Fruit fly (Drosophila melanogaster) whole organism, prepupa: ENCODE results near the gene CG5180.
A peak's percentile ranks its signal among the peaks of the same experiment; 100 is the strongest.

Experiments
- Blimp-1 ChIP-seq: fragments of 200-800 bp; sonication (Bioruptor generic); optimal IDR thresholded peaks from 3 replicates; lab custom pipeline; 2017; ENCODE audit warnings: missing biosample characterization, missing genetic modification characterization, mild to moderate bottlenecking, moderate library complexity, missing genetic modification reagents
- CG10669 ChIP-seq: fragments of 200-800 bp; sonication (Bioruptor generic); optimal IDR thresholded peaks from 3 replicates; lab custom pipeline; 2018; ENCODE audit warnings: missing biosample characterization, mild to moderate bottlenecking, missing genetic modification characterization, moderate library complexity
- CG11762 ChIP-seq: fragments of 200-800 bp; sonication (Bioruptor generic); optimal IDR thresholded peaks from 3 replicates; lab custom pipeline; 2016; ENCODE audit warnings: missing biosample characterization, missing genetic modification characterization; ENCODE audit not compliant: insufficient read depth
- CG1621 ChIP-seq: fragments of 200-800 bp; sonication (Bioruptor generic); optimal IDR thresholded peaks from 3 replicates; lab custom pipeline; 2018; ENCODE audit warnings: missing biosample characterization, mild to moderate bottlenecking, missing genetic modification characterization
- CG16779 ChIP-seq: fragments of 200-800 bp; sonication (Bioruptor generic); optimal IDR thresholded peaks from 3 replicates; lab custom pipeline; 2017; ENCODE audit warnings: missing biosample characterization, mild to moderate bottlenecking, missing genetic modification characterization
- CG3032 ChIP-seq: fragments of 200-800 bp; optimal IDR thresholded peaks from 2 replicates; lab custom pipeline; 2019; ENCODE audit warnings: missing biosample characterization, mild to moderate bottlenecking, missing genetic modification characterization, moderate library complexity
- CG31627 ChIP-seq: fragments of 200-800 bp; sonication (Bioruptor generic); optimal IDR thresholded peaks from 3 replicates; lab custom pipeline; 2016; ENCODE audit warnings: missing biosample characterization, missing genetic modification characterization
- CG32006 ChIP-seq: fragments of 200-800 bp; sonication (Bioruptor generic); optimal IDR thresholded peaks from 3 replicates; lab custom pipeline; 2017; ENCODE audit warnings: missing biosample characterization, mild to moderate bottlenecking, missing genetic modification characterization
- CG3919 ChIP-seq: fragments of 200-800 bp; sonication (Bioruptor generic); optimal IDR thresholded peaks from 3 replicates; lab custom pipeline; 2016; ENCODE audit warnings: missing biosample characterization, missing genetic modification characterization
- CG4318 ChIP-seq: fragments of 200-800 bp; sonication (Bioruptor generic); optimal IDR thresholded peaks from 3 replicates; lab custom pipeline; 2017; ENCODE audit warnings: missing biosample characterization, mild to moderate bottlenecking, missing genetic modification characterization
- CG6163 ChIP-seq: fragments of 200-800 bp; sonication (Bioruptor generic); IDR thresholded peaks from 3 replicates; pipeline ENCODE4 v1.3.6; 2022; ENCODE audit warnings: missing biosample characterization, missing genetic modification characterization
- CG6276 ChIP-seq: fragments of 200-800 bp; sonication (Bioruptor generic); optimal IDR thresholded peaks from 2 replicates; lab custom pipeline; 2017; ENCODE audit warnings: missing biosample characterization, mild to moderate bottlenecking, missing genetic modification characterization
- CG6808 ChIP-seq: fragments of 200-800 bp; sonication (Bioruptor generic); optimal IDR thresholded peaks from 3 replicates; lab custom pipeline; 2017; ENCODE audit warnings: missing biosample characterization, missing genetic modification characterization, mild to moderate bottlenecking, moderate library complexity, missing genetic modification reagents
- CG6854 ChIP-seq: fragments of 200-800 bp; sonication (Bioruptor generic); optimal IDR thresholded peaks from 2 replicates; lab custom pipeline; 2017; ENCODE audit warnings: missing biosample characterization, mild to moderate bottlenecking, missing genetic modification characterization
- CG7368 ChIP-seq: fragments of 200-800 bp; sonication (Bioruptor generic); optimal IDR thresholded peaks from 3 replicates; lab custom pipeline; 2016; ENCODE audit warnings: missing biosample characterization, missing genetic modification characterization
- CG8119 ChIP-seq: fragments of 200-800 bp; sonication (Bioruptor generic); IDR thresholded peaks from 3 replicates; pipeline ENCODE4 v1.3.6; 2022; ENCODE audit warnings: missing biosample characterization, missing genetic modification characterization
- CG9139 ChIP-seq: fragments of 200-800 bp; sonication (Bioruptor generic); optimal IDR thresholded peaks from 3 replicates; lab custom pipeline; 2017; ENCODE audit warnings: missing biosample characterization, mild to moderate bottlenecking, missing genetic modification characterization
- Eip75B ChIP-seq: fragments of 200-800 bp; sonication (Bioruptor generic); optimal IDR thresholded peaks from 3 replicates; lab custom pipeline; 2016; ENCODE audit warnings: missing biosample characterization, missing genetic modification characterization
- Eip78C ChIP-seq: fragments of 200-800 bp; sonication (Bioruptor generic); peaks from one replicate; lab custom pipeline; 2016; ENCODE audit warnings: missing biosample characterization, missing genetic modification characterization
- Eip93F ChIP-seq: fragments of 200-800 bp; sonication (Bioruptor generic); optimal IDR thresholded peaks from 2 replicates; lab custom pipeline; 2016; ENCODE audit warnings: missing biosample characterization, mild to moderate bottlenecking, missing genetic modification characterization
- Hr39 ChIP-seq: fragments of 200-800 bp; sonication (Bioruptor generic); optimal IDR thresholded peaks from 2 replicates; lab custom pipeline; 2016; ENCODE audit warnings: missing biosample characterization, missing genetic modification characterization
- Hr4 ChIP-seq: fragments of 200-800 bp; sonication (Bioruptor generic); optimal IDR thresholded peaks from 3 replicates; lab custom pipeline; 2016; ENCODE audit warnings: missing biosample characterization, missing genetic modification characterization
- Sox102F ChIP-seq: fragments of 200-800 bp; sonication (Bioruptor generic); optimal IDR thresholded peaks from 2 replicates; lab custom pipeline; 2016; ENCODE audit warnings: missing biosample characterization, mild to moderate bottlenecking, missing genetic modification characterization
- Sox14 ChIP-seq: fragments of 200-800 bp; sonication (Bioruptor generic); optimal IDR thresholded peaks from 3 replicates; lab custom pipeline; 2016; ENCODE audit warnings: missing biosample characterization, missing genetic modification characterization
- Sox15 ChIP-seq: fragments of 200-800 bp; sonication (Bioruptor generic); optimal IDR thresholded peaks from 3 replicates; lab custom pipeline; 2016; ENCODE audit warnings: missing biosample characterization, missing genetic modification characterization
- cyc ChIP-seq: fragments of 200-800 bp; sonication (Bioruptor generic); optimal IDR thresholded peaks from 3 replicates; lab custom pipeline; 2016; ENCODE audit warnings: missing biosample characterization, missing genetic modification characterization
- dsx ChIP-seq: fragments of 200-800 bp; optimal IDR thresholded peaks from 3 replicates; lab custom pipeline; 2019; ENCODE audit warnings: missing biosample characterization, mild to moderate bottlenecking, missing genetic modification characterization, moderate library complexity; ENCODE audit not compliant: poor library complexity, severe bottlenecking
- esn ChIP-seq: fragments of 200-800 bp; sonication (Bioruptor generic); optimal IDR thresholded peaks from 2 replicates; lab custom pipeline; 2016; ENCODE audit warnings: missing biosample characterization, mild to moderate bottlenecking, missing genetic modification characterization, moderate library complexity
- fkh ChIP-seq: fragments of 200-800 bp; sonication (Bioruptor generic); optimal IDR thresholded peaks from 3 replicates; lab custom pipeline; 2017; ENCODE audit warnings: missing biosample characterization, mild to moderate bottlenecking, missing genetic modification characterization, moderate library complexity
- lz ChIP-seq: fragments of 200-800 bp; sonication (Bioruptor generic); optimal IDR thresholded peaks from 3 replicates; lab custom pipeline; 2016; ENCODE audit warnings: missing biosample characterization, missing genetic modification characterization
- net ChIP-seq: fragments of 200-800 bp; sonication (Bioruptor generic); optimal IDR thresholded peaks from 3 replicates; lab custom pipeline; 2016; ENCODE audit warnings: missing biosample characterization, missing genetic modification characterization
- pdm3 ChIP-seq: fragments of 200-800 bp; sonication (Bioruptor generic); optimal IDR thresholded peaks from 3 replicates; lab custom pipeline; 2016; ENCODE audit warnings: missing biosample characterization, missing genetic modification characterization
- ss ChIP-seq, 2 experiments: fragments of 200-800 bp; sonication (Bioruptor generic); optimal IDR thresholded peaks; 2 replicates in 1 of 2; 3 replicates in 1 of 2; lab custom pipeline; 2017 to 2018; ENCODE audit warnings: mild to moderate bottlenecking in 2 of 2, missing biosample characterization in 2 of 2, missing genetic modification characterization in 2 of 2, moderate library complexity in 1 of 2
- svp ChIP-seq: fragments of 200-800 bp; sonication (Bioruptor generic); peaks from one replicate; lab custom pipeline; 2016; ENCODE audit warnings: missing biosample characterization, missing genetic modification characterization
- topi ChIP-seq: fragments of 200-800 bp; sonication (Bioruptor generic); optimal IDR thresholded peaks from 3 replicates; lab custom pipeline; 2016; ENCODE audit warnings: missing biosample characterization, missing genetic modification characterization
- vri ChIP-seq: fragments of 200-800 bp; sonication (Bioruptor generic); optimal IDR thresholded peaks from 3 replicates; lab custom pipeline; 2016; ENCODE audit warnings: missing biosample characterization, mild to moderate bottlenecking, missing genetic modification characterization

Gene CG5180

DNA sequence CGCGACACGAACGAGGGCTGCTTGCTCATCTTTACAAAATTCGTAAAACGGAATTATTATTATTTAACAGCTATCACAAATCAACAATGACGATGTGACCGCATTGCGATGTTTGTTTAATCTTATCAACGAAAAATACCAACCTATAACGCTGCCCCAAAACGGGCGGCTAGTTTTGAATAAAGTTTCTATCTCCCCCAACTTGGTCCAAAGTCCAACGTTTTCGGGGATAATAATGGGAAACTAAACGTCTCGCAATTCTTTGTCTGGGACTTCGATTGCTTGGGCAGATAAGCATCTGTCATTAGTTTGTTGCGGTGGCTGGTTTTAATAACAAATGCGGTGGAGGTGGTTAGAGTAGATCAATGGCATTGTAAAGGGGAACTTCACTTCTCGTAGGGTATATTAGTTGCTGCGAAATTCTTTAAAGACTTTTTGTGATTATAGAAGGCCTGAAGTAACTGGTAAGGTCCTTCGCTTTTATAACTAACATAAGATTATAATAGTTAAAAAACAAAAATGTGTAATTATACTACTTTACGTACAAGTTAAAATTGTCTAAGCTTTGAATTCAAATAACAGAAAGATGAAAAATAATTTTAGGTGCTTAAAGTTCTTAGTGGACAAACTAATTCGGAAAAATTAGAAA is 2.4 kb downstream of the CG5180 start, which contains the start of gene CG15922 (continued):
- no peak for TF ChIP-seq CG11762
- peak; percentile 35 for TF ChIP-seq CG32006 (GFP tag; lab: Kevin White, UChicago)
- TF ChIP-seq Hr4 = peak; percentile 36
- peak; percentile 13 for TF ChIP-seq pdm3 (GFP tag; lab: Kevin White, UChicago)
- peak; percentile 37; the same call in 2 of the 3 replicates for TF ChIP-seq CG8119 (GFP tag; lab: Robert Waterston, UW)
- no peak for TF ChIP-seq esn (GFP tag; lab: Kevin White, UChicago)
- TF ChIP-seq CG6854 (GFP tag; lab: Kevin White, UChicago) = no peak
- TF ChIP-seq Eip78C (GFP tag; lab: Kevin White, UChicago) = peak; percentile 28
- TF ChIP-seq dsx = no peak
- no peak for TF ChIP-seq CG7368
- no peak for TF ChIP-seq CG31627 (GFP tag; lab: Kevin White, UChicago)
- peak; percentile 17 for TF ChIP-seq CG3919

DNA sequence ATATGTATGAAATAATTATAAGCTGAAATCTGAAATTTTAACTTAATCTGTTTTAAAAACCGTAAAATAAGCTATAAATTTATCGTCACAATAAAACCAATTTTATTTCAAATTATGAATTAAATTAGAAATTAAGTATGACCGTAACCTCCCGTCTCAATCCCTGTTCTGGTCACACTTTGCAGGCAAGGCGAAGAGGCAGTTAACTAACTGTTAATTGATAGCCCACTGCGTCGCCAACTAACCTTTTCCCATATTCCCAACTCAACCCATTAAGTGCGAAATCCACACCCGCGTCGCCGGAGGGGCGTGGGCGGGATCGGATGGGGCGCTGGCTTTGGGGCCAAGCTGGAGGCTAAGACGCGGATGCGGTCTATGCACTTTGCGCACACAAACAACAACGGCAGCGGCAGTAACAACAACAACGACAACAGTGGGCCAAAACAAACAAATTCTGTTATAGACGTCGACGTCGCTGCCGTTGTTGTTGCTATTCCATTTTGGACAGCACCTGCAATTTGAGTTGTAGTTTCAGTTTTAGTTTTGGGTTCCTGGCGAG is 3.0 kb downstream of the CG5180 start, which contains the start of gene CG5191:
Gene CG5191 (plus strand): TSS at position 198 of the 559 bp plus-strand sequence.
- TF ChIP-seq CG11762 (no peak), fkh (GFP tag; lab: Kevin White, UChicago) (peak; percentile 72), cyc (GFP tag; lab: Kevin White, UChicago) (peak; percentile 16), Sox15 (GFP tag; lab: Kevin White, UChicago) (no peak), CG6163 (GFP tag; lab: Robert Waterston, UW) (peak; percentile 23; the same call in 1 of the 3 replicates)

- TF ChIP-seq dsx = peak; percentile 33
- peak; percentile 42 for TF ChIP-seq CG6808
- peak; percentile 15 for TF ChIP-seq fkh (GFP tag; lab: Kevin White, UChicago)
- no peak for TF ChIP-seq lz (GFP tag; lab: Kevin White, UChicago)
- peak; percentile 87 for TF ChIP-seq Blimp-1 (GFP tag; lab: Kevin White, UChicago)
- peak; percentile 1 for TF ChIP-seq CG6276 (GFP tag; lab: Kevin White, UChicago)
- peak; percentile 30 for TF ChIP-seq net (GFP tag; lab: Kevin White, UChicago)
- TF ChIP-seq Eip78C (GFP tag; lab: Kevin White, UChicago) = peak; percentile 68
- TF ChIP-seq topi (GFP tag; lab: Kevin White, UChicago) = no peak
- TF ChIP-seq vri (GFP tag; lab: Kevin White, UChicago) = peak; percentile 64
- TF ChIP-seq ss (GFP tag; optimal IDR thresholded peaks at IDR 0.05; lab: Kevin White, UChicago) = peak; percentile 57 to 59
Measured at dm6 chr3R:20563830-20564421, 6.2 kb downstream of the CG5180 start, which contains the start of gene CG10877. Gene CG10877 (minus strand): TSS chr3R:20564067.

- TF ChIP-seq CG10669 (GFP tag; lab: Kevin White, UChicago) (no peak), Blimp-1 (GFP tag; lab: Kevin White, UChicago) (peak; percentile 97), CG6854 (GFP tag; lab: Kevin White, UChicago) (peak; percentile 81), CG3032 (tag; lab: Kevin White, UChicago) (no peak), CG4318 (GFP tag; lab: Kevin White, UChicago) (no peak), Sox14 (GFP tag; lab: Kevin White, UChicago) (peak; percentile 2), dsx (peak; percentile 27), CG3919 (no peak), CG8119 (GFP tag; lab: Robert Waterston, UW) (peak; percentile 44; the same call in 1 of the 3 replicates), CG6276 (GFP tag; lab: Kevin White, UChicago) (peak; percentile 20), Hr39 (GFP tag; lab: Kevin White, UChicago) (no peak), cyc (GFP tag; lab: Kevin White, UChicago) (no peak), CG16779 (tag; lab: Kevin White, UChicago) (peak; percentile 35), CG32006 (GFP tag; lab: Kevin White, UChicago) (peak; percentile 2), Eip75B (GFP tag; lab: Kevin White, UChicago) (peak; percentile 39), Eip93F (peak; percentile 29), svp (GFP tag; lab: Kevin White, UChicago) (peak; percentile 89), CG11762 (no peak), Sox15 (GFP tag; lab: Kevin White, UChicago) (no peak), ss (GFP tag; optimal IDR thresholded peaks at IDR 0.05; lab: Kevin White, UChicago) (peak; percentile 49 to 51), CG6163 (GFP tag; lab: Robert Waterston, UW) (peak; percentile 47; the same call in 1 of the 3 replicates), CG9139 (GFP tag; lab: Kevin White, UChicago) (peak; percentile 54), net (GFP tag; lab: Kevin White, UChicago) (no peak), Sox102F (peak; percentile 37), CG1621 (tag; lab: Kevin White, UChicago) (peak; percentile 47), Eip78C (GFP tag; lab: Kevin White, UChicago) (peak; percentile 73), vri (GFP tag; lab: Kevin White, UChicago) (peak; percentile 49)
Measured at dm6 chr3R:20565546-20565948, 7.8 kb downstream of the CG5180 start.
